Worm (Caenorhabditis elegans) whole organism, late embryonic: ENCODE measurements around the gene T04C12.9.

Experiments
- C08G9.2 ChIP-seq: sonication (generic microtip); optimal IDR thresholded peaks from 2 replicates; lab custom pipeline; 2016; ENCODE audit warnings: mild to moderate bottlenecking, missing genetic modification characterization, moderate library complexity, missing compliant biosample characterization
- C38D4.7 ChIP-seq: fragments of 200-800 bp; sonication (Bioruptor generic); optimal IDR thresholded peaks from 2 replicates; lab custom pipeline; 2018; ENCODE audit warnings: mild to moderate bottlenecking, missing genetic modification characterization, moderate library complexity, missing compliant biosample characterization
- K02D7.2 ChIP-seq: sonication (generic microtip); optimal IDR thresholded peaks from 2 replicates; lab custom pipeline; 2017; ENCODE audit warnings: mild to moderate bottlenecking, missing genetic modification characterization, missing compliant biosample characterization
- K09A11.1 ChIP-seq: sonication (generic microtip); optimal IDR thresholded peaks from 2 replicates; lab custom pipeline; 2017; ENCODE audit warnings: antibody characterized with exemption, mild to moderate bottlenecking, missing genetic modification characterization, missing compliant biosample characterization; ENCODE audit not compliant: insufficient read depth
- T23F11.4 ChIP-seq: fragments of 200-800 bp; sonication (Bioruptor generic); optimal IDR thresholded peaks from 2 replicates; lab custom pipeline; 2018; ENCODE audit warnings: mild to moderate bottlenecking, missing genetic modification characterization, missing compliant biosample characterization
- ahr-1 ChIP-seq: sonication (generic microtip); optimal IDR thresholded peaks from 2 replicates; lab custom pipeline; 2016; ENCODE audit warnings: missing genetic modification characterization, missing compliant biosample characterization
- ama-1 ChIP-seq: fragments of 150-350 bp; optimal IDR thresholded peaks from 2 replicates; lab custom pipeline; 2014
- ceh-14 ChIP-seq: sonication (generic microtip); optimal IDR thresholded peaks from 2 replicates; lab custom pipeline; 2016; ENCODE audit warnings: missing genotype, missing genetic modification characterization, missing compliant biosample characterization
- ceh-19 ChIP-seq: fragments of 200-800 bp; sonication (Bioruptor generic); optimal IDR thresholded peaks from 2 replicates; lab custom pipeline; 2018; ENCODE audit warnings: mild to moderate bottlenecking, missing genetic modification characterization, missing compliant biosample characterization
- ceh-22 ChIP-seq: sonication (generic microtip); optimal IDR thresholded peaks from 2 replicates; lab custom pipeline; 2017; ENCODE audit warnings: missing biosample characterization, missing genetic modification characterization
- ceh-24 ChIP-seq: sonication (generic microtip); optimal IDR thresholded peaks from 2 replicates; lab custom pipeline; 2016; ENCODE audit warnings: mild to moderate bottlenecking, missing genetic modification characterization, missing compliant biosample characterization
- ceh-45 ChIP-seq: fragments of 200-800 bp; sonication (Bioruptor generic); IDR thresholded peaks from 2 replicates; pipeline ENCODE4 v1.3.6; 2022; ENCODE audit warnings: missing genetic modification reagents, missing genetic modification characterization, missing compliant biosample characterization
- ceh-48 ChIP-seq: sonication (generic microtip); optimal IDR thresholded peaks from 2 replicates; lab custom pipeline; 2016; ENCODE audit warnings: missing genetic modification characterization, inconsistent platforms, missing compliant biosample characterization
- ceh-6 ChIP-seq: fragments of 200-800 bp; sonication (Bioruptor generic); optimal IDR thresholded peaks from 2 replicates; lab custom pipeline; 2018; ENCODE audit warnings: mild to moderate bottlenecking, missing genetic modification characterization, missing compliant biosample characterization
- ceh-9 ChIP-seq: sonication (generic microtip); optimal IDR thresholded peaks from 2 replicates; lab custom pipeline; 2016; ENCODE audit warnings: mild to moderate bottlenecking, missing genetic modification characterization, inconsistent platforms, missing compliant biosample characterization
- elt-2 ChIP-seq: sonication (generic microtip); optimal IDR thresholded peaks from 2 replicates; lab custom pipeline; 2016; ENCODE audit warnings: missing genetic modification reagents, missing genetic modification characterization, missing compliant biosample characterization
- elt-4 ChIP-seq: sonication (generic microtip); optimal IDR thresholded peaks from 2 replicates; lab custom pipeline; 2016; ENCODE audit warnings: missing genetic modification characterization, missing compliant biosample characterization
- ets-4 ChIP-seq: sonication (generic microtip); optimal IDR thresholded peaks from 2 replicates; lab custom pipeline; 2016; ENCODE audit warnings: missing genetic modification characterization, missing compliant biosample characterization
- fax-1 ChIP-seq: sonication (generic microtip); optimal IDR thresholded peaks from 2 replicates; lab custom pipeline; 2016; ENCODE audit warnings: missing genotype, missing genetic modification characterization, missing compliant biosample characterization
- fkh-6 ChIP-seq: sonication (generic microtip); optimal IDR thresholded peaks from 2 replicates; lab custom pipeline; 2016; ENCODE audit warnings: missing genetic modification characterization, missing compliant biosample characterization
- hlh-15 ChIP-seq: sonication (generic microtip); optimal IDR thresholded peaks from 2 replicates; lab custom pipeline; 2016; ENCODE audit warnings: missing genetic modification characterization, missing compliant biosample characterization
- hlh-30 ChIP-seq: sonication (generic microtip); optimal IDR thresholded peaks from 2 replicates; lab custom pipeline; 2017; ENCODE audit warnings: antibody characterized with exemption, missing genetic modification characterization, missing compliant biosample characterization; ENCODE audit not compliant: insufficient read depth
- hlh-8 ChIP-seq: sonication (generic microtip); optimal IDR thresholded peaks from 2 replicates; lab custom pipeline; 2016; ENCODE audit warnings: missing genotype, missing genetic modification characterization, missing compliant biosample characterization
- lin-11 ChIP-seq: fragments of 200-800 bp; sonication (Bioruptor generic); optimal IDR thresholded peaks from 2 replicates; lab custom pipeline; 2018; ENCODE audit warnings: mild to moderate bottlenecking, missing genetic modification characterization, missing compliant biosample characterization
- madf-2 ChIP-seq: sonication (generic microtip); optimal IDR thresholded peaks from 2 replicates; lab custom pipeline; 2017; ENCODE audit warnings: missing genetic modification characterization, missing compliant biosample characterization
- nfya-1 ChIP-seq: sonication (generic microtip); optimal IDR thresholded peaks from 2 replicates; lab custom pipeline; 2017; ENCODE audit warnings: missing genetic modification characterization, mild to moderate bottlenecking, missing compliant biosample characterization, antibody characterized with exemption, moderate library complexity
- odd-2 ChIP-seq: sonication (generic microtip); optimal IDR thresholded peaks from 2 replicates; lab custom pipeline; 2017; ENCODE audit warnings: antibody characterized with exemption, mild to moderate bottlenecking, missing genetic modification characterization, missing compliant biosample characterization
- pag-3 ChIP-seq: sonication (generic microtip); optimal IDR thresholded peaks from 2 replicates; lab custom pipeline; 2016; ENCODE audit warnings: missing compliant biosample characterization, missing genetic modification characterization, borderline replicate concordance
- pqm-1 ChIP-seq: sonication (generic microtip); optimal IDR thresholded peaks from 2 replicates; lab custom pipeline; 2016; ENCODE audit warnings: missing genetic modification characterization, missing compliant biosample characterization
- rnt-1 ChIP-seq: sonication (generic microtip); optimal IDR thresholded peaks from 2 replicates; lab custom pipeline; 2016; ENCODE audit warnings: missing genetic modification characterization, missing compliant biosample characterization
- sdc-2 ChIP-seq: sonication (generic microtip); optimal IDR thresholded peaks from 2 replicates; lab custom pipeline; 2016; ENCODE audit warnings: missing genotype, missing genetic modification characterization, missing compliant biosample characterization
- sox-2 ChIP-seq: fragments of 200-800 bp; sonication (Bioruptor generic); IDR thresholded peaks from 2 replicates; pipeline ENCODE4 v1.3.6; 2022; ENCODE audit warnings: missing genetic modification reagents, missing genetic modification characterization, missing compliant biosample characterization
- tbx-7 ChIP-seq: sonication (generic microtip); optimal IDR thresholded peaks from 2 replicates; lab custom pipeline; 2016; ENCODE audit warnings: missing genotype, missing genetic modification characterization, missing compliant biosample characterization
- ttx-3 ChIP-seq: sonication (generic microtip); optimal IDR thresholded peaks from 2 replicates; lab custom pipeline; 2016; ENCODE audit warnings: missing genetic modification reagents, missing genetic modification characterization, missing compliant biosample characterization
- unc-42 ChIP-seq: sonication (generic microtip); optimal IDR thresholded peaks from 2 replicates; lab custom pipeline; 2016; ENCODE audit warnings: missing genotype, missing genetic modification characterization, missing compliant biosample characterization
- unc-55 ChIP-seq: sonication (generic microtip); optimal IDR thresholded peaks from 2 replicates; lab custom pipeline; 2017; ENCODE audit warnings: missing biosample characterization, missing genetic modification reagents, missing genetic modification characterization
- zip-5 ChIP-seq: sonication (generic microtip); optimal IDR thresholded peaks from 2 replicates; lab custom pipeline; 2016; ENCODE audit warnings: missing genetic modification characterization, missing compliant biosample characterization
- ztf-16 ChIP-seq: sonication (generic microtip); optimal IDR thresholded peaks from 2 replicates; lab custom pipeline; 2017; ENCODE audit warnings: missing genetic modification characterization, missing compliant biosample characterization

Gene T04C12.9

ce11 chrV:11039379-11039954 lies 23.5 kb downstream of the T04C12.9 start, which contains the start of gene pak-2 (continued):
- TF ChIP-seq ceh-9 (tag; lab: Kevin White, UChicago) (no peak), unc-42 (tag; lab: Kevin White, UChicago) (peak; percentile 92), zip-5 (peak; percentile 94), ztf-16 (tag; lab: Kevin White, UChicago) (peak; percentile 70), ceh-24 (no peak), fkh-6 (tag; lab: Kevin White, UChicago) (peak; percentile 75), ahr-1 (tag; lab: Kevin White, UChicago) (peak; percentile 77), pqm-1 (peak; percentile 64), unc-55 (no peak), fax-1 (tag; lab: Kevin White, UChicago) (peak; percentile 92), ceh-14 (tag; lab: Kevin White, UChicago) (peak; percentile 95), pag-3 (tag; lab: Kevin White, UChicago) (no peak), K02D7.2 (tag; lab: Kevin White, UChicago) (peak; percentile 62), ets-4 (tag; lab: Kevin White, UChicago) (peak; percentile 97), rnt-1 (peak; percentile 94), C38D4.7 (GFP tag; lab: Kevin White, UChicago) (peak; percentile 14), T23F11.4 (GFP tag; lab: Kevin White, UChicago) (peak; percentile 55)

DNA sequence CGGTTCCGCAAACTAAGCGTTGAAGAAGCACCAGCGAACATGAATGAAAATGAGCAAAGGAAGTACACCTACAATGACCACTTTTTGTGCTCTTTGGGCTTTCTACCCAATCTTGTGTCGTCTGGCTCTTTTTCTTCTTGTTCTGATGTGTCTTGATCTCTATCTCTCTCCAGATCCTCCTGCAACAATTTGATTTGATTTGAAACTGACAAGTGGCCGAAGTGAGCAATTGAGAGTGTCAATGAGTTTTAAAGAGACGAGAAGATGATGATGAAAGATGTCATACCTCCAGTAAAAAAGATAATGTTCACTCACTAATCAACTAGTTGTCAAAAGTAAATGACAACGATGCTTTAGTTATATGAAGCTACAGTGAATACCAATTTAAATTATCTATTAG lies 28.3 kb downstream of the T04C12.9 start, which contains the start of gene pptr-2:
Gene pptr-2, minus strand, starts transcription at position 184 of the 400 bp plus-strand sequence.
- TF ChIP-seq ceh-6 (GFP tag; lab: Kevin White, UChicago) (no peak), sdc-2 (no peak), sox-2 (no peak), ceh-45 (GFP tag; lab: Robert Waterston, UW) (no peak), unc-55 (peak; percentile 92), elt-4 (tag; lab: Kevin White, UChicago) (no peak), K09A11.1 (no peak), madf-2 (tag; lab: Kevin White, UChicago) (no peak), lin-11 (no peak), ceh-9 (tag; lab: Kevin White, UChicago) (no peak), ets-4 (tag; lab: Kevin White, UChicago) (no peak), nfya-1 (tag; lab: Kevin White, UChicago) (no peak), ama-1 (lab: Kevin White, UChicago) (no peak), ceh-22 (tag; lab: Kevin White, UChicago) (no peak), rnt-1 (peak; percentile 32)

ce11 chrV:11033241-11033640 lies 29.8 kb downstream of the T04C12.9 start:
- TF ChIP-seq hlh-30 (tag; lab: Kevin White, UChicago) (no peak), ttx-3 (no peak), ceh-19 (GFP tag; lab: Kevin White, UChicago) (no peak), lin-11 (no peak), madf-2 (tag; lab: Kevin White, UChicago) (no peak), hlh-8 (tag; lab: Kevin White, UChicago) (no peak), fax-1 (tag; lab: Kevin White, UChicago) (no peak), ama-1 (lab: Kevin White, UChicago) (no peak), C38D4.7 (GFP tag; lab: Kevin White, UChicago) (no peak), tbx-7 (tag; lab: Kevin White, UChicago) (no peak), ceh-24 (no peak), elt-2 (tag; lab: Kevin White, UChicago) (no peak), sox-2 (no peak), C08G9.2 (tag; lab: Kevin White, UChicago) (no peak), ceh-48 (no peak), hlh-15 (tag; lab: Kevin White, UChicago) (no peak), odd-2 (no peak)
